Worm (Caenorhabditis elegans): Measurements from ENCODE around the gene wrt-2.
A peak's percentile ranks its signal among the peaks of the same experiment; 100 is the strongest.

DNA sequence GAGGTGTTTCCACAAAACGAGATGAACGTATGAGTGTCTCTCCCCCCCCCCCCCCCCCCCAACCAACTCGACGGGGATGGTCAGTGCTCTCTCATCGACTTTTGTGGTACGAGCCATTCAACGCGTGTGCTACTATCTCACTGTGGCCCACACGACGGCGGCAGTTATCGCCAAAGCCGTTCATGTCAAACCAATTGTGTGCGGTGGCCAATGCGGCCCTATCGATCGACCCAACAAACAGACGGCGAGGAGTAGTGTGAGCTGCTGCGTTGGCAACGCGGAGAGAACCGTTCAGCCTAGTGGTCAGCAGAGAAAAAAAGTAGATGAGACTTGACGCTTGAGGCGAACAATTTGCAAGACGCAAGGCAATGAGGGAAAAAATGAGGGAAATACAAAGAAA lies 8.7 kb upstream of the wrt-2 start:
- TF ChIP-seq ztf-23 (GFP tag; IDR thresholded peaks at IDR 0.05) = peak; percentile 40; the same call in 1 of the 2 replicates
- TF ChIP-seq T22C8.4 (GFP tag; IDR thresholded peaks at IDR 0.05) = peak; percentile 77
- peak; percentile 61; the same call in 1 of the 2 replicates for TF ChIP-seq flt-1 (GFP tag; IDR thresholded peaks at IDR 0.05)
- no peak for TF ChIP-seq klf-2 (GFP tag; conservative IDR thresholded peaks at IDR 0.05)
